Worm (Caenorhabditis elegans) whole organism, midembryonic: ENCODE results near the gene C55A6.12.

Experiments
- T22C8.4 ChIP-seq: fragments of 200-800 bp; sonication (Bioruptor generic); IDR thresholded peaks from 2 replicates; pipeline ENCODE4 v1.3.6; 2022; ENCODE audit warnings: missing genetic modification characterization, missing compliant biosample characterization
- cog-1 ChIP-seq: sonication (generic microtip); optimal IDR thresholded peaks from 2 replicates; lab custom pipeline; 2016; ENCODE audit warnings: missing genetic modification characterization, missing compliant biosample characterization
- flt-1 ChIP-seq: fragments of 200-800 bp; sonication (Bioruptor generic); IDR thresholded peaks from 2 replicates; pipeline ENCODE4 v1.3.6; 2022; ENCODE audit warnings: missing genetic modification characterization, missing compliant biosample characterization
- klf-2 ChIP-seq: fragments of 200-800 bp; sonication (Bioruptor generic); conservative IDR thresholded peaks from 2 replicates; pipeline ENCODE4 v1.3.6; 2022; ENCODE audit warnings: missing genetic modification reagents, missing genetic modification characterization, missing compliant biosample characterization
- med-1 ChIP-seq: sonication (generic microtip); optimal IDR thresholded peaks from 2 replicates; lab custom pipeline; 2017; ENCODE audit warnings: missing genetic modification characterization, mild to moderate bottlenecking, missing compliant biosample characterization, antibody characterized with exemption, missing genetic modification reagents; ENCODE audit not compliant: insufficient read depth
- ref-1 ChIP-seq: fragments of 200-800 bp; sonication (Bioruptor generic); conservative IDR thresholded peaks from 2 replicates; pipeline ENCODE4 v1.3.6; 2022; ENCODE audit warnings: missing genetic modification reagents, missing genetic modification characterization, missing compliant biosample characterization
- tab-1 ChIP-seq: fragments of 200-800 bp; sonication (Bioruptor generic); IDR thresholded peaks from 2 replicates; pipeline ENCODE4 v1.3.6; 2022; ENCODE audit warnings: missing genetic modification characterization, missing compliant biosample characterization
- ztf-23 ChIP-seq: fragments of 200-800 bp; sonication (Bioruptor generic); IDR thresholded peaks from 2 replicates; pipeline ENCODE4 v1.3.6; 2022; ENCODE audit warnings: missing genetic modification reagents, missing genetic modification characterization, missing compliant biosample characterization
- ztf-29 ChIP-seq: fragments of 200-800 bp; sonication (Bioruptor generic); IDR thresholded peaks from 2 replicates; pipeline ENCODE4 v1.3.6; 2022; ENCODE audit warnings: missing genetic modification reagents, missing genetic modification characterization, missing compliant biosample characterization

C55A6.12 gene

ce11 chrV:11534495-11535189 lies 31.7 kb upstream of the C55A6.12 start:
- TF ChIP-seq klf-2 (GFP tag; lab: Robert Waterston, UW), result no peak
- TF ChIP-seq med-1 (GFP tag; lab: Kevin White, UChicago), result no peak
- TF ChIP-seq ref-1 (GFP tag; lab: Robert Waterston, UW), result no peak
- TF ChIP-seq cog-1 (tag; lab: Kevin White, UChicago), result no peak
- no peak for TF ChIP-seq flt-1
- no peak for TF ChIP-seq ztf-23
- TF ChIP-seq ztf-29, result no peak
- no peak for TF ChIP-seq tab-1
- no peak for TF ChIP-seq T22C8.4

- TF ChIP-seq ztf-29 (no peak), ztf-23 (no peak), cog-1 (tag; lab: Kevin White, UChicago) (no peak)
Observed at ce11 chrV:11533365-11533949, 30.5 kb upstream of the C55A6.12 start.

ce11 chrV:11532964-11533363 lies 30.0 kb upstream of the C55A6.12 start:
- 0 out of 2 replicates have a peak, but pooled peaks have one; percentile 46 for TF ChIP-seq ztf-23
- TF ChIP-seq T22C8.4, result peak; percentile 11; the same call in 1 of the 2 replicates
- no peak for TF ChIP-seq klf-2 (GFP tag; lab: Robert Waterston, UW)

- TF ChIP-seq ref-1 (GFP tag; lab: Robert Waterston, UW) (no peak), med-1 (GFP tag; lab: Kevin White, UChicago) (no peak), flt-1 (no peak), ztf-29 (no peak), cog-1 (tag; lab: Kevin White, UChicago) (no peak), T22C8.4 (no peak), klf-2 (GFP tag; lab: Robert Waterston, UW) (no peak), tab-1 (no peak), ztf-23 (no peak)
Observed at ce11 chrV:11532535-11532853, 29.6 kb upstream of the C55A6.12 start.

- TF ChIP-seq klf-2 (GFP tag; lab: Robert Waterston, UW) (no peak), flt-1 (no peak), med-1 (GFP tag; lab: Kevin White, UChicago) (no peak), ref-1 (GFP tag; lab: Robert Waterston, UW) (no peak), ztf-23 (no peak), tab-1 (no peak), T22C8.4 (no peak), cog-1 (tag; lab: Kevin White, UChicago) (no peak), ztf-29 (no peak)
Observed at ce11 chrV:11531831-11532534, 29.1 kb upstream of the C55A6.12 start.

ce11 chrV:11531100-11531499 lies 28.2 kb upstream of the C55A6.12 start:
- no peak for TF ChIP-seq tab-1
- no peak for TF ChIP-seq flt-1
- TF ChIP-seq ref-1 (GFP tag; lab: Robert Waterston, UW), result no peak
- no peak for TF ChIP-seq ztf-29
- TF ChIP-seq med-1 (GFP tag; lab: Kevin White, UChicago), result no peak
- no peak for TF ChIP-seq klf-2 (GFP tag; lab: Robert Waterston, UW)
- TF ChIP-seq cog-1 (tag; lab: Kevin White, UChicago), result no peak
- no peak for TF ChIP-seq T22C8.4
- no peak for TF ChIP-seq ztf-23

- TF ChIP-seq T22C8.4 (no peak), ztf-29 (no peak), flt-1 (no peak), ztf-23 (no peak), ref-1 (GFP tag; lab: Robert Waterston, UW) (no peak), klf-2 (GFP tag; lab: Robert Waterston, UW) (no peak), med-1 (GFP tag; lab: Kevin White, UChicago) (no peak)
Observed at ce11 chrV:11529541-11529940, 26.6 kb upstream of the C55A6.12 start.

ce11 chrV:11528633-11529327 lies 25.8 kb upstream of the C55A6.12 start:
- TF ChIP-seq flt-1 (no peak), med-1 (GFP tag; lab: Kevin White, UChicago) (no peak), ref-1 (GFP tag; lab: Robert Waterston, UW) (no peak), ztf-29 (no peak), cog-1 (tag; lab: Kevin White, UChicago) (no peak), klf-2 (GFP tag; lab: Robert Waterston, UW) (no peak), tab-1 (no peak), ztf-23 (no peak), T22C8.4 (no peak)

ce11 chrV:11527531-11527930 lies 24.6 kb upstream of the C55A6.12 start, which contains the start of gene ccch-1:
Gene ccch-1, plus strand, starts transcription at chrV:11527831.
- TF ChIP-seq ztf-23 (no peak), klf-2 (GFP tag; lab: Robert Waterston, UW) (no peak), T22C8.4 (no peak)

- TF ChIP-seq T22C8.4 (no peak), ztf-29 (no peak), tab-1 (no peak), ref-1 (GFP tag; lab: Robert Waterston, UW) (no peak), med-1 (GFP tag; lab: Kevin White, UChicago) (no peak), cog-1 (tag; lab: Kevin White, UChicago) (no peak), klf-2 (GFP tag; lab: Robert Waterston, UW) (no peak), ztf-23 (no peak), flt-1 (no peak)
Observed at ce11 chrV:11526927-11527491, 24.1 kb upstream of the C55A6.12 start.
